Worm (Caenorhabditis elegans) whole organism, mixed stage, embryonic: ENCODE results near the gene irld-29.

Experiments used
- cnd-1 ChIP-seq: fragments of 200-800 bp; sonication (Bioruptor generic); optimal IDR thresholded peaks from 2 replicates; lab custom pipeline; 2018; ENCODE audit warnings: mild to moderate bottlenecking, missing genetic modification characterization, missing compliant biosample characterization
- elt-3 ChIP-seq: fragments of 150-350 bp; optimal IDR thresholded peaks from 2 replicates; lab custom pipeline; 2014; ENCODE audit warnings: missing biosample characterization, missing genetic modification characterization
- lin-13 ChIP-seq: fragments of 150-350 bp; optimal IDR thresholded peaks from 2 replicates; lab custom pipeline; 2014; ENCODE audit warnings: missing biosample characterization, missing genetic modification characterization
- lsy-2 ChIP-seq: fragments of 150-350 bp; optimal IDR thresholded peaks from 2 replicates; lab custom pipeline; 2014; ENCODE audit warnings: missing biosample characterization, missing genetic modification characterization
- nhr-2 ChIP-seq: fragments of 150-350 bp; optimal IDR thresholded peaks from 2 replicates; lab custom pipeline; 2014; ENCODE audit warnings: missing biosample characterization, missing genetic modification characterization
- nhr-237 ChIP-seq: fragments of 150-350 bp; optimal IDR thresholded peaks from 2 replicates; lab custom pipeline; 2014; ENCODE audit warnings: missing biosample characterization, missing genetic modification characterization
- nhr-28 ChIP-seq: fragments of 150-350 bp; optimal IDR thresholded peaks from 2 replicates; lab custom pipeline; 2014; ENCODE audit warnings: missing biosample characterization, missing genetic modification characterization
- pha-4 ChIP-seq: fragments of 150-350 bp; optimal IDR thresholded peaks from 2 replicates; lab custom pipeline; 2018; ENCODE audit warnings: missing biosample characterization, missing genetic modification reagents, missing genetic modification characterization
- sptf-1 ChIP-seq: sonication (generic microtip); optimal IDR thresholded peaks from 2 replicates; lab custom pipeline; 2017; ENCODE audit warnings: mild to moderate bottlenecking, missing genetic modification characterization, moderate library complexity, missing compliant biosample characterization
- ztf-11 ChIP-seq: fragments of 150-350 bp; optimal IDR thresholded peaks from 2 replicates; lab custom pipeline; 2014; ENCODE audit warnings: missing biosample characterization, missing genetic modification characterization

DNA sequence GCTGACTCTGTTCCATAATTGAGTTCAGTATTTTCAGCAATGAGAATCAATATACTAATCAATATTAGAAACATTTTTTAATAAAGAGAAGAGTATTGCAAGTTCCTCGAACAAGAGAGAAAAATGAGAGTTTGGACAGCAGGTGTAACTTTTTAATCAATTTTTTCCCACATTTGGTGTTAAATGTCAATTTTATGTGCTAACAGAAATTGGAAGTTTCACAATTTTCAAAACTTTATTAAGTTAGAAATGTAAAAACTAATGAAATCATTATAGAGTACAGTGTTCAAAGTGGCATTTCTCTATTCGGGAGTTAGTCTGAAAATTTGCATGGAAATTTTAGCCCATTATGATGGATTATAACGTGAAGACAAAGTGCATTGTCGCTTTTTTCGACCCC, 2.8 kb upstream of the irld-29 start, which contains the start of gene irld-30:
- no peak for TF ChIP-seq pha-4 (tag; lab: Kevin White, UChicago)
- TF ChIP-seq nhr-2 (tag; lab: Kevin White, UChicago): no peak
- no peak for TF ChIP-seq sptf-1 (tag; lab: Kevin White, UChicago)
- TF ChIP-seq lsy-2: no peak
- no peak for TF ChIP-seq nhr-28 (tag; lab: Kevin White, UChicago)
- no peak for TF ChIP-seq nhr-237 (tag; lab: Kevin White, UChicago)
- no peak for TF ChIP-seq cnd-1 (tag; lab: Kevin White, UChicago)
- no peak for TF ChIP-seq ztf-11 (tag; lab: Kevin White, UChicago)
- no peak for TF ChIP-seq lin-13
- no peak for TF ChIP-seq elt-3 (tag; lab: Kevin White, UChicago)
